Worm (Caenorhabditis elegans) whole organism, L2 larva: ENCODE results near the gene gbb-2.

ENCODE experiments used
- snpc-4 ChIP-seq: fragments of 150-350 bp; optimal IDR thresholded peaks from 2 replicates; lab custom pipeline; 2014; ENCODE audit warnings: missing biosample characterization, missing genetic modification characterization
- unc-62 ChIP-seq: fragments of 150-350 bp; optimal IDR thresholded peaks from 2 replicates; lab custom pipeline; 2014; ENCODE audit warnings: missing biosample characterization, missing genetic modification reagents, missing genetic modification characterization
- ztf-11 ChIP-seq: sonication (generic microtip); optimal IDR thresholded peaks from 2 replicates; lab custom pipeline; 2017; ENCODE audit warnings: missing biosample characterization, missing genetic modification characterization

DNA sequence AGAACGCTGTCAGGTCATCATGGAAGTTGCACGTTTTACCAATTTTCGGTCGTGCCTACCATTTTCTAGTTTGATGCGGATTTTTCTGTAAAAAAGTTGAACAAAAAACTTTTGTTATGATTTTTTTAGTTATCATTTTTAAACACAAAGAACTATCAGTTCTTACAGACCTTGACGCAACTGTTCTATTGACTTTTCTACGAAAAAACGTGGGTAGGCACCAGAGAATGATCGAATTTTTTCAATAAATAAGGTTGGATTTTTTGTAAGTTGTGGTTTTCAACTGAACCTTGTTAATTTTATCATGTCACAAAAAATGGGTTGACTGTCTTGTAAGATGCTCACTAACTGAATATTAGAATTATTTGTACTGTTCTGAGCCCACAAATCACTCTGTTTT, 27.9 kb downstream of the gbb-2 start:
- TF ChIP-seq snpc-4 (tag; lab: Kevin White, UChicago) = no peak
- no peak for TF ChIP-seq unc-62 (GFP tag; lab: Kevin White, UChicago)
- TF ChIP-seq ztf-11 (tag; lab: Kevin White, UChicago) = no peak
